Fruit fly (Drosophila melanogaster) whole organism, embryonic: ENCODE data around the gene Nab2.

Experiments
- Bteb2 ChIP-seq: fragments of 200-800 bp; sonication (Bioruptor generic); optimal IDR thresholded peaks from 2 replicates; lab custom pipeline; 2016; ENCODE audit warnings: missing biosample characterization, missing genetic modification characterization
- CG10267 ChIP-seq: fragments of 200-800 bp; sonication (Bioruptor generic); optimal IDR thresholded peaks from 2 replicates; lab custom pipeline; 2018; ENCODE audit warnings: missing biosample characterization, mild to moderate bottlenecking, missing genetic modification characterization, moderate library complexity
- CG11504 ChIP-seq: fragments of 200-800 bp; sonication (Bioruptor generic); optimal IDR thresholded peaks from 3 replicates; lab custom pipeline; 2019; ENCODE audit warnings: missing biosample characterization, mild to moderate bottlenecking, missing genetic modification characterization, moderate library complexity
- CG12071 ChIP-seq: fragments of 200-800 bp; sonication (Bioruptor generic); optimal IDR thresholded peaks from 3 replicates; lab custom pipeline; 2018; ENCODE audit warnings: missing biosample characterization, mild to moderate bottlenecking, missing genetic modification characterization
- CG13123 ChIP-seq: fragments of 200-800 bp; sonication (Bioruptor generic); optimal IDR thresholded peaks from 2 replicates; lab custom pipeline; 2016; ENCODE audit warnings: missing biosample characterization, missing genetic modification characterization
- CG15011 ChIP-seq: fragments of 200-800 bp; sonication (Bioruptor generic); optimal IDR thresholded peaks from 3 replicates; lab custom pipeline; 2018; ENCODE audit warnings: missing biosample characterization, mild to moderate bottlenecking, missing genetic modification characterization
- CG17912 ChIP-seq: fragments of 200-800 bp; sonication (Bioruptor generic); optimal IDR thresholded peaks from 2 replicates; lab custom pipeline; 2018; ENCODE audit warnings: missing biosample characterization, mild to moderate bottlenecking, missing genetic modification characterization
- CG31441 ChIP-seq: fragments of 200-800 bp; sonication (Bioruptor generic); IDR thresholded peaks from 2 replicates; pipeline ENCODE4 v1.3.6; 2022; ENCODE audit warnings: missing biosample characterization, missing genetic modification characterization
- CG33213 ChIP-seq: fragments of 200-800 bp; sonication (Bioruptor generic); optimal IDR thresholded peaks from 3 replicates; lab custom pipeline; 2016; ENCODE audit warnings: missing biosample characterization, missing genetic modification characterization
- CG3838 ChIP-seq: fragments of 200-800 bp; sonication (Bioruptor generic); optimal IDR thresholded peaks from 3 replicates; lab custom pipeline; 2016; ENCODE audit warnings: missing biosample characterization, missing genetic modification characterization
- CG4854 ChIP-seq: fragments of 200-800 bp; sonication (Bioruptor generic); optimal IDR thresholded peaks from 2 replicates; lab custom pipeline; 2016; ENCODE audit warnings: missing biosample characterization, missing genetic modification characterization, inconsistent platforms
- CG6813 ChIP-seq: fragments of 200-800 bp; sonication (Bioruptor generic); optimal IDR thresholded peaks from 2 replicates; lab custom pipeline; 2017; ENCODE audit warnings: missing biosample characterization, missing genetic modification characterization, mild to moderate bottlenecking, moderate library complexity, missing genetic modification reagents
- CG7839 ChIP-seq: fragments of 200-800 bp; sonication (Bioruptor generic); optimal IDR thresholded peaks from 3 replicates; lab custom pipeline; 2018; ENCODE audit warnings: missing biosample characterization, mild to moderate bottlenecking, missing genetic modification characterization, moderate library complexity
- CG7928 ChIP-seq: fragments of 200-800 bp; sonication (Bioruptor generic); optimal IDR thresholded peaks from 2 replicates; lab custom pipeline; 2017; ENCODE audit warnings: missing biosample characterization, mild to moderate bottlenecking, missing genetic modification characterization
- CG7963 ChIP-seq: fragments of 200-800 bp; sonication (Bioruptor generic); IDR thresholded peaks from 3 replicates; pipeline ENCODE4 v1.3.6; 2022; ENCODE audit warnings: missing biosample characterization, missing genetic modification characterization; ENCODE audit not compliant: partially characterized antibody
- CG8924 ChIP-seq: fragments of 200-800 bp; optimal IDR thresholded peaks from 3 replicates; lab custom pipeline; 2019; ENCODE audit warnings: missing biosample characterization, mild to moderate bottlenecking, missing genetic modification characterization, moderate library complexity
- CG9215 ChIP-seq: fragments of 200-800 bp; sonication (Bioruptor generic); IDR thresholded peaks from 2 replicates; pipeline ENCODE4 v1.3.6; 2022; ENCODE audit warnings: missing biosample characterization, missing genetic modification characterization
- CG9727 ChIP-seq: fragments of 200-800 bp; sonication (Bioruptor generic); optimal IDR thresholded peaks from 3 replicates; lab custom pipeline; 2017; ENCODE audit warnings: missing biosample characterization, mild to moderate bottlenecking, missing genetic modification characterization
- CG9932 ChIP-seq: fragments of 200-800 bp; sonication (Bioruptor generic); IDR thresholded peaks from 2 replicates; pipeline ENCODE4 v1.3.6; 2022; ENCODE audit warnings: missing biosample characterization, missing genetic modification characterization
- Dll ChIP-seq: fragments of 200-800 bp; sonication (Bioruptor generic); IDR thresholded peaks from 4 replicates; pipeline ENCODE4 v1.3.6; 2022; ENCODE audit warnings: missing biosample characterization, missing genetic modification characterization; ENCODE audit not compliant: partially characterized antibody
- Doc3 ChIP-seq: fragments of 200-800 bp; sonication (Bioruptor generic); IDR thresholded peaks from 3 replicates; pipeline ENCODE4 v1.3.6; 2022; ENCODE audit warnings: missing biosample characterization, missing genetic modification characterization; ENCODE audit not compliant: partially characterized antibody
- E2f1 ChIP-seq: fragments of 200-800 bp; sonication (Bioruptor generic); IDR thresholded peaks from 2 replicates; pipeline ENCODE4 v1.3.6; 2022; ENCODE audit warnings: missing biosample characterization, missing genetic modification characterization
- HLH4C ChIP-seq: fragments of 200-800 bp; sonication (Bioruptor generic); IDR thresholded peaks from 3 replicates; pipeline ENCODE4 v1.3.6; 2022; ENCODE audit warnings: missing biosample characterization, missing genetic modification characterization; ENCODE audit not compliant: partially characterized antibody
- Hsf ChIP-seq: fragments of 200-800 bp; sonication (Bioruptor generic); optimal IDR thresholded peaks from 3 replicates; lab custom pipeline; 2016; ENCODE audit warnings: missing biosample characterization, missing genetic modification characterization
- Jarid2 ChIP-seq: fragments of 200-800 bp; sonication (Bioruptor generic); optimal IDR thresholded peaks from 3 replicates; lab custom pipeline; 2017; ENCODE audit warnings: mild to moderate bottlenecking, missing biosample characterization, missing genetic modification reagents, missing genetic modification characterization
- Kr ChIP-seq: fragments of 200-800 bp; sonication (Bioruptor generic); optimal IDR thresholded peaks from 2 replicates; lab custom pipeline; 2017; ENCODE audit warnings: missing biosample characterization, mild to moderate bottlenecking, missing genetic modification characterization
- Nf-YC ChIP-seq: fragments of 200-800 bp; optimal IDR thresholded peaks from 3 replicates; lab custom pipeline; 2019; ENCODE audit warnings: missing biosample characterization, mild to moderate bottlenecking, missing genetic modification characterization, moderate library complexity
- Oaz ChIP-seq: fragments of 200-800 bp; sonication (Bioruptor generic); IDR thresholded peaks from 2 replicates; pipeline ENCODE4 v1.3.6; 2022; ENCODE audit warnings: missing biosample characterization, missing genetic modification characterization
- Sin3A ChIP-seq: fragments of >200 bp; optimal IDR thresholded peaks from 2 replicates; lab custom pipeline; 2018
- abd-A ChIP-seq: fragments of 200-800 bp; sonication (Bioruptor generic); optimal IDR thresholded peaks from 3 replicates; lab custom pipeline; 2019; ENCODE audit warnings: missing biosample characterization, mild to moderate bottlenecking, missing genetic modification characterization, moderate library complexity
- amos ChIP-seq: fragments of 200-800 bp; sonication (Bioruptor generic); IDR thresholded peaks from 2 replicates; pipeline ENCODE4 v1.3.6; 2022; ENCODE audit warnings: missing biosample characterization, missing genetic modification characterization; ENCODE audit not compliant: partially characterized antibody
- cas ChIP-seq: fragments of 200-800 bp; sonication (Bioruptor generic); IDR thresholded peaks from 2 replicates; pipeline ENCODE4 v1.3.6; 2022; ENCODE audit warnings: missing biosample characterization, missing genetic modification characterization
- disco-r ChIP-seq: fragments of 200-800 bp; sonication (Bioruptor generic); optimal IDR thresholded peaks from 2 replicates; lab custom pipeline; 2016; ENCODE audit warnings: missing biosample characterization, missing genetic modification characterization
- dysf ChIP-seq: fragments of 200-800 bp; sonication (Bioruptor generic); IDR thresholded peaks from 3 replicates; pipeline ENCODE4 v1.3.6; 2022; ENCODE audit warnings: missing biosample characterization, missing genetic modification characterization
- grn ChIP-seq: fragments of 200-800 bp; sonication (Bioruptor generic); optimal IDR thresholded peaks from 3 replicates; lab custom pipeline; 2017; ENCODE audit warnings: missing biosample characterization, missing genetic modification characterization
- gsb-n ChIP-seq: fragments of 200-800 bp; sonication (Bioruptor generic); optimal IDR thresholded peaks from 3 replicates; lab custom pipeline; 2018; ENCODE audit warnings: missing biosample characterization, mild to moderate bottlenecking, missing genetic modification characterization
- lilli ChIP-seq: fragments of 200-800 bp; sonication (Bioruptor generic); optimal IDR thresholded peaks from 3 replicates; lab custom pipeline; 2016; ENCODE audit warnings: missing biosample characterization, missing genetic modification characterization
- mld ChIP-seq: fragments of 200-800 bp; sonication (Bioruptor generic); IDR thresholded peaks from 3 replicates; pipeline ENCODE4 v1.3.6; 2022; ENCODE audit warnings: missing biosample characterization, missing genetic modification characterization; ENCODE audit not compliant: partially characterized antibody
- nau ChIP-seq: fragments of 200-800 bp; sonication (Bioruptor generic); optimal IDR thresholded peaks from 3 replicates; lab custom pipeline; 2017; ENCODE audit warnings: missing biosample characterization, mild to moderate bottlenecking, missing genetic modification characterization, missing genetic modification reagents
- nom ChIP-seq: fragments of 200-800 bp; sonication (Bioruptor generic); optimal IDR thresholded peaks from 2 replicates; lab custom pipeline; 2017; ENCODE audit warnings: missing biosample characterization, missing genetic modification characterization, mild to moderate bottlenecking, moderate library complexity, missing genetic modification reagents
- prd ChIP-seq, 3 experiments: fragments of >200 bp in 2 of 3; fragments of 200-800 bp in 1 of 3; sonication (Bioruptor generic) in 1 of 3; optimal IDR thresholded peaks in 2 of 3; IDR thresholded peaks in 1 of 3; 2 replicates in 2 of 3; 3 replicates in 1 of 3; pipeline versions ENCODE4 v1.3.6 to Lab custom; 2017 to 2022; ENCODE audit warnings: missing biosample characterization in 1 of 3, missing genetic modification characterization in 1 of 3
- pros ChIP-seq: fragments of 200-800 bp; sonication (Bioruptor generic); optimal IDR thresholded peaks from 3 replicates; lab custom pipeline; 2019; ENCODE audit warnings: missing biosample characterization, mild to moderate bottlenecking, missing genetic modification characterization, moderate library complexity
- pum ChIP-seq: fragments of 200-800 bp; sonication (Bioruptor generic); optimal IDR thresholded peaks from 2 replicates; lab custom pipeline; 2016; ENCODE audit warnings: missing biosample characterization, missing genetic modification characterization
- seq ChIP-seq: fragments of 200-800 bp; sonication (Bioruptor generic); IDR thresholded peaks from 2 replicates; pipeline ENCODE4 v1.3.6; 2022; ENCODE audit warnings: missing biosample characterization, missing genetic modification characterization
- sima ChIP-seq: fragments of 200-800 bp; sonication (Bioruptor generic); optimal IDR thresholded peaks from 2 replicates; lab custom pipeline; 2016; ENCODE audit warnings: missing biosample characterization, missing genetic modification characterization
- sob ChIP-seq: fragments of 200-800 bp; sonication (Bioruptor generic); IDR thresholded peaks from 2 replicates; pipeline ENCODE4 v1.3.6; 2022; ENCODE audit warnings: missing biosample characterization, missing genetic modification characterization
- sqz ChIP-seq: fragments of 200-800 bp; sonication (Bioruptor generic); optimal IDR thresholded peaks from 3 replicates; lab custom pipeline; 2018; ENCODE audit warnings: missing biosample characterization, mild to moderate bottlenecking, missing genetic modification characterization
- twi ChIP-seq: fragments of 200-800 bp; optimal IDR thresholded peaks from 2 replicates; lab custom pipeline; 2019; ENCODE audit warnings: missing biosample characterization, mild to moderate bottlenecking, missing genetic modification characterization, moderate library complexity
- wdn ChIP-seq: fragments of 200-800 bp; sonication (Bioruptor generic); IDR thresholded peaks from 2 replicates; pipeline ENCODE4 v1.3.6; 2022; ENCODE audit warnings: missing biosample characterization, missing genetic modification characterization
- z ChIP-seq: fragments of 200-800 bp; sonication (Bioruptor generic); IDR thresholded peaks from 3 replicates; pipeline ENCODE4 v1.3.6; 2022; ENCODE audit warnings: missing biosample characterization, missing genetic modification characterization

Nab2 gene

DNA sequence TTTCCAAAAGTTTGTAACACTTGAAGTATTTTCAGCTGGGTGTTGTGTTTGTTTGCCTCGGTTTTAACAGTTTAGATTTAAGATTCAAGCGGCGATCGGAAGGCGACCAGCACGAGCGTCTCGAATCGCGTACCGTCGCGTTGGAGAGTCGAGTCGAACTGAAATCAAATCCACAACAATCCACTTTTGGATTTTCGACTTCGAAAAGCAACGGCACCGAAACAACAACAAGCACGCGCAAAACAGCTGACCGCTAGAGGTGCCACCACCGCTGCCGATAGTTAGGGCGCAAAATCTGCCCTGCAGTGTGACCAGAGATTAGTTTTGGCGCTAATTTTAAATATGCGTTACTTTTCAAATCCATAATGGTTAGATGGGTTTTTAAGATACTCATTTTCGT lies 47.1 kb downstream of the Nab2 start, which contains the start of gene jar (continued):
- TF ChIP-seq CG7928 (GFP tag; lab: Kevin White, UChicago) (peak; percentile 52), Jarid2 (peak; percentile 99), sima (no peak), CG8924 (tag; lab: Kevin White, UChicago) (peak; percentile 39), CG4854 (GFP tag; lab: Kevin White, UChicago) (no peak), z (GFP tag; lab: Robert Waterston, UW) (no peak), CG3838 (GFP tag; lab: Kevin White, UChicago) (no peak), disco-r (GFP tag; lab: Kevin White, UChicago) (no peak), twi (tag; lab: Kevin White, UChicago) (no peak), pros (GFP tag; lab: Kevin White, UChicago) (peak; percentile 67), CG15011 (GFP tag; lab: Kevin White, UChicago) (no peak), CG9727 (peak; percentile 44), gsb-n (tag; lab: Kevin White, UChicago) (peak; percentile 47), Bteb2 (GFP tag; lab: Kevin White, UChicago) (no peak), sqz (GFP tag; lab: Kevin White, UChicago) (peak; percentile 43), CG17912 (GFP tag; lab: Kevin White, UChicago) (peak; percentile 53), nom (GFP tag; lab: Kevin White, UChicago) (peak; percentile 25), CG13123 (peak; percentile 3), Oaz (GFP tag; lab: Robert Waterston, UW) (peak; percentile 41; the same call in 1 of the 2 replicates), grn (GFP tag; lab: Kevin White, UChicago) (peak; percentile 71), Doc3 (peak; percentile 80), CG6813 (GFP tag; lab: Kevin White, UChicago) (peak; percentile 7), CG33213 (GFP tag; lab: Kevin White, UChicago) (peak; percentile 62), amos (peak; percentile 95), CG11504 (peak; percentile 17), CG9215 (GFP tag; lab: Robert Waterston, UW) (no peak), pum (GFP tag; lab: Kevin White, UChicago) (no peak), cas (GFP tag; lab: Robert Waterston, UW) (no peak), lilli (GFP tag; lab: Kevin White, UChicago) (peak; percentile 12), Nf-YC (tag; lab: Kevin White, UChicago) (peak; percentile 53), CG31441 (GFP tag; lab: Robert Waterston, UW) (no peak; the same call in 1 of the 2 replicates), E2f1 (peak; percentile 95), prd (optimal IDR thresholded peaks at IDR 0.05; lab: Kevin White, UChicago) (no peak), prd (GFP tag; IDR thresholded peaks at IDR 0.05; lab: Robert Waterston, UW) (0 out of 3 replicates have a peak, but pooled peaks have one; percentile 16), dysf (GFP tag; lab: Robert Waterston, UW) (no peak), Hsf (no peak), seq (GFP tag; lab: Robert Waterston, UW) (peak; percentile 48; the same call in 1 of the 2 replicates), CG12071 (GFP tag; lab: Kevin White, UChicago) (peak; percentile 71), CG10267 (tag; lab: Kevin White, UChicago) (peak; percentile 78), mld (peak; percentile 70; the same call in 2 of the 3 replicates), sob (peak; percentile 46; the same call in 1 of the 2 replicates), Dll (GFP tag; lab: Robert Waterston, UW) (peak; percentile 92), wdn (GFP tag; lab: Robert Waterston, UW) (no peak), Kr (no peak), abd-A (peak; percentile 22), CG7963 (GFP tag; lab: Robert Waterston, UW) (peak; percentile 46; the same call in 1 of the 3 replicates), nau (GFP tag; lab: Kevin White, UChicago) (peak; percentile 31), HLH4C (GFP tag; lab: Robert Waterston, UW) (peak; percentile 73), Sin3A (lab: Kevin White, UChicago) (peak; percentile 49), CG9932 (GFP tag; lab: Robert Waterston, UW) (peak; percentile 32; the same call in 1 of the 2 replicates), CG7839 (tag; lab: Kevin White, UChicago) (peak; percentile 25)
